Fruit fly (Drosophila melanogaster) Kc167 (cell line): ENCODE measurements around the gene Rheb.

Experiments used
- Myc ChIP-seq: fragments of >200 bp; optimal IDR thresholded peaks from 2 replicates; lab custom pipeline; 2017; ENCODE audit warnings: missing external identifiers
- Sin3A ChIP-seq: fragments of >200 bp; optimal IDR thresholded peaks from 2 replicates; lab custom pipeline; 2018; ENCODE audit warnings: missing external identifiers
- h ChIP-seq: fragments of >200 bp; optimal IDR thresholded peaks from 3 replicates; lab custom pipeline; 2018; ENCODE audit warnings: missing external identifiers
- insv ChIP-seq: fragments of >200 bp; optimal IDR thresholded peaks from 3 replicates; lab custom pipeline; 2018; ENCODE audit warnings: missing external identifiers
- psq ChIP-seq: fragments of >200 bp; optimal IDR thresholded peaks from 2 replicates; lab custom pipeline; 2017; ENCODE audit warnings: missing external identifiers
- ttk ChIP-seq: sonication (Bioruptor generic); optimal IDR thresholded peaks from 2 replicates; lab custom pipeline; 2017; ENCODE audit warnings: missing external identifiers

DNA sequence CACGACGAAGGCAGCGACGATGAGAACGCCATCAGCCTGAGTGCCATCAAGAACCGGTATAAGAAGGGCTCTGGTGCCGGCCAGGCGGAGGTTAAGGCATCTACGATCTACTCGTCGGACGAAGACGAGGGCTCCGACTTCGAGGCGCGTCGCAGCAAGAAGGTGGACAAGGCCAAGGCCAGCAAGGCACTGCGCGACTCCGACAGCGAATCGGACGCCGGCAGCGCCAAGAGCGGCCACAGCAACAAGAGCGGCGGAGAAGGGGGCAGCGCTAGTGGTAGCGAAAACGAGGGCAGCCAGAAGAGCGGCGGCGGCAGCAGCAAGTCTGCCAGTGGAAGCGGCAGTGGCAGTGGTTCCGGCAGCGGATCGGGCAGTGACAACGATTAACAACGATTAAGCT lies 46.8 kb downstream of the Rheb start:
- TF ChIP-seq h (lab: Kevin White, UChicago) (no peak), ttk (lab: Kevin White, UChicago) (no peak), psq (lab: Kevin White, UChicago) (no peak), Sin3A (no peak), insv (lab: Kevin White, UChicago) (no peak), Myc (lab: Kevin White, UChicago) (no peak)
